Worm (Caenorhabditis elegans) whole organism, mixed stage, embryonic: ENCODE data around the gene F36H1.3.

Experiments
- M03D4.4 ChIP-seq: sonication (generic microtip); optimal IDR thresholded peaks from 2 replicates; lab custom pipeline; 2017; ENCODE audit warnings: mild to moderate bottlenecking, missing genetic modification characterization, missing compliant biosample characterization
- bed-3 ChIP-seq: fragments of 200-800 bp; sonication (Bioruptor generic); optimal IDR thresholded peaks from 3 replicates; lab custom pipeline; 2018; ENCODE audit warnings: mild to moderate bottlenecking, missing genetic modification characterization, moderate library complexity, missing compliant biosample characterization
- blmp-1 ChIP-seq: fragments of 150-350 bp; optimal IDR thresholded peaks from 2 replicates; lab custom pipeline; 2014; ENCODE audit warnings: missing biosample characterization, missing genetic modification characterization
- ceh-39 ChIP-seq: fragments of 150-350 bp; optimal IDR thresholded peaks from 2 replicates; lab custom pipeline; 2014; ENCODE audit warnings: missing biosample characterization, missing genetic modification characterization
- ceh-43 ChIP-seq: fragments of 200-800 bp; sonication (Bioruptor generic); optimal IDR thresholded peaks from 2 replicates; lab custom pipeline; 2018; ENCODE audit warnings: mild to moderate bottlenecking, missing genetic modification characterization, moderate library complexity, missing compliant biosample characterization
- ceh-83 ChIP-seq: fragments of 200-800 bp; sonication (Bioruptor generic); optimal IDR thresholded peaks from 2 replicates; lab custom pipeline; 2018; ENCODE audit warnings: mild to moderate bottlenecking, missing genetic modification characterization, missing compliant biosample characterization
- ces-1 ChIP-seq: fragments of 150-350 bp; optimal IDR thresholded peaks from 2 replicates; lab custom pipeline; 2014; ENCODE audit warnings: missing biosample characterization, missing genetic modification reagents, missing genetic modification characterization
- cnd-1 ChIP-seq: fragments of 200-800 bp; sonication (Bioruptor generic); optimal IDR thresholded peaks from 2 replicates; lab custom pipeline; 2018; ENCODE audit warnings: mild to moderate bottlenecking, missing genetic modification characterization, missing compliant biosample characterization
- drap-1 ChIP-seq: fragments of 200-800 bp; sonication (Bioruptor generic); optimal IDR thresholded peaks from 3 replicates; lab custom pipeline; 2018; ENCODE audit warnings: mild to moderate bottlenecking, missing genetic modification characterization, missing compliant biosample characterization
- elt-1 ChIP-seq: sonication (generic microtip); optimal IDR thresholded peaks from 2 replicates; lab custom pipeline; 2017; ENCODE audit warnings: missing genetic modification characterization, mild to moderate bottlenecking, missing compliant biosample characterization, antibody characterized with exemption, moderate library complexity, borderline replicate concordance; ENCODE audit not compliant: insufficient read depth
- elt-3 ChIP-seq: fragments of 150-350 bp; optimal IDR thresholded peaks from 2 replicates; lab custom pipeline; 2014; ENCODE audit warnings: missing biosample characterization, missing genetic modification characterization
- flh-1 ChIP-seq: fragments of 200-800 bp; sonication (Bioruptor generic); optimal IDR thresholded peaks from 2 replicates; lab custom pipeline; 2018; ENCODE audit warnings: mild to moderate bottlenecking, missing genetic modification characterization, moderate library complexity, missing compliant biosample characterization
- hlh-1 ChIP-seq: fragments of 150-350 bp; optimal IDR thresholded peaks from 2 replicates; lab custom pipeline; 2014; ENCODE audit warnings: missing biosample characterization, missing genetic modification reagents, missing genetic modification characterization
- lin-13 ChIP-seq: fragments of 150-350 bp; optimal IDR thresholded peaks from 2 replicates; lab custom pipeline; 2014; ENCODE audit warnings: missing biosample characterization, missing genetic modification characterization
- lin-32 ChIP-seq: fragments of 200-800 bp; sonication (Bioruptor generic); optimal IDR thresholded peaks from 2 replicates; lab custom pipeline; 2018; ENCODE audit warnings: mild to moderate bottlenecking, missing genetic modification characterization, missing compliant biosample characterization
- lsy-2 ChIP-seq: fragments of 150-350 bp; optimal IDR thresholded peaks from 2 replicates; lab custom pipeline; 2014; ENCODE audit warnings: missing biosample characterization, missing genetic modification characterization
- mab-5 ChIP-seq: fragments of 150-350 bp; optimal IDR thresholded peaks from 2 replicates; lab custom pipeline; 2014; ENCODE audit warnings: missing biosample characterization, missing genetic modification characterization
- mep-1 ChIP-seq: fragments of 150-350 bp; optimal IDR thresholded peaks from 2 replicates; lab custom pipeline; 2017; ENCODE audit warnings: missing biosample characterization, missing genetic modification reagents, missing genetic modification characterization, inconsistent platforms
- mls-2 ChIP-seq: sonication (generic microtip); optimal IDR thresholded peaks from 2 replicates; lab custom pipeline; 2016; ENCODE audit warnings: mild to moderate bottlenecking, missing genetic modification characterization, moderate library complexity, missing compliant biosample characterization
- nhr-12 ChIP-seq: fragments of 150-350 bp; optimal IDR thresholded peaks from 2 replicates; lab custom pipeline; 2014; ENCODE audit warnings: missing biosample characterization, missing genetic modification characterization
- nhr-2 ChIP-seq: fragments of 150-350 bp; optimal IDR thresholded peaks from 2 replicates; lab custom pipeline; 2014; ENCODE audit warnings: missing biosample characterization, missing genetic modification characterization
- nhr-237 ChIP-seq: fragments of 150-350 bp; optimal IDR thresholded peaks from 2 replicates; lab custom pipeline; 2014; ENCODE audit warnings: missing biosample characterization, missing genetic modification characterization
- nhr-28 ChIP-seq: fragments of 150-350 bp; optimal IDR thresholded peaks from 2 replicates; lab custom pipeline; 2014; ENCODE audit warnings: missing biosample characterization, missing genetic modification characterization
- nhr-76 ChIP-seq: sonication (generic microtip); optimal IDR thresholded peaks from 2 replicates; lab custom pipeline; 2017; ENCODE audit warnings: missing biosample characterization, missing genetic modification characterization
- pha-4 ChIP-seq: fragments of 150-350 bp; optimal IDR thresholded peaks from 2 replicates; lab custom pipeline; 2018; ENCODE audit warnings: missing biosample characterization, missing genetic modification reagents, missing genetic modification characterization
- sem-2 ChIP-seq: fragments of 200-800 bp; sonication (Bioruptor generic); optimal IDR thresholded peaks from 2 replicates; lab custom pipeline; 2018; ENCODE audit warnings: mild to moderate bottlenecking, missing genetic modification characterization, missing compliant biosample characterization
- snpc-4 ChIP-seq: fragments of 150-350 bp; optimal IDR thresholded peaks from 2 replicates; lab custom pipeline; 2014; ENCODE audit warnings: missing biosample characterization, missing genetic modification characterization
- sptf-1 ChIP-seq: sonication (generic microtip); optimal IDR thresholded peaks from 2 replicates; lab custom pipeline; 2017; ENCODE audit warnings: mild to moderate bottlenecking, missing genetic modification characterization, moderate library complexity, missing compliant biosample characterization
- tbx-8 ChIP-seq: fragments of 200-800 bp; sonication (Bioruptor generic); optimal IDR thresholded peaks from 2 replicates; lab custom pipeline; 2018; ENCODE audit warnings: mild to moderate bottlenecking, missing genetic modification characterization, moderate library complexity, missing compliant biosample characterization
- unc-120 ChIP-seq: sonication (generic microtip); optimal IDR thresholded peaks from 2 replicates; lab custom pipeline; 2017; ENCODE audit warnings: missing genetic modification characterization, missing compliant biosample characterization; ENCODE audit not compliant: poor library complexity, severe bottlenecking
- unc-39 ChIP-seq: fragments of 150-350 bp; optimal IDR thresholded peaks from 2 replicates; lab custom pipeline; 2014; ENCODE audit warnings: missing biosample characterization, missing genetic modification characterization
- unc-62 ChIP-seq: fragments of 150-350 bp; optimal IDR thresholded peaks from 2 replicates; lab custom pipeline; 2014; ENCODE audit warnings: missing biosample characterization, missing genetic modification reagents, missing genetic modification characterization
- zip-8 ChIP-seq: fragments of 150-350 bp; optimal IDR thresholded peaks from 2 replicates; lab custom pipeline; 2014; ENCODE audit warnings: missing biosample characterization, missing genetic modification characterization
- ztf-11 ChIP-seq: fragments of 150-350 bp; optimal IDR thresholded peaks from 2 replicates; lab custom pipeline; 2014; ENCODE audit warnings: missing biosample characterization, missing genetic modification characterization

Gene F36H1.3

DNA sequence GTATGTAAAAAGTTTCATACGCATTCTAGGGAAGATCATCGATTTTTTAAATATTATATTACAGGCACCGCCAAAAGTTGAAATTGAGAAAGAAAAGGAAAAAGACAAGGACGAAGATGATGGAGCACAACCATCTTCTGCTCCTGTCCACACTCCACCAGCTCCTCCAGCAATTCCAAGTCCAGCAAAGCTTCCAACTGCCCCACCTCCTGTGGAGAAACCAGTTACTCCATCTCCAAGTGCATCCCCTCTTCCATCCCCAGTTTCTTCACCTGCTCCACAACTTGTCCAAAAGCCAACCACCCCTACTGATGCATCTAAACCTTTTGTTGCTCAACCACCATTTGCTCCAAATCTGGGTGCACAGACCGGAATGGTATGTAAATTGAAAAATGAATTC, 2.0 kb downstream of the F36H1.3 start:
- no peak for TF ChIP-seq pha-4 (tag; lab: Kevin White, UChicago)
- no peak for TF ChIP-seq hlh-1 (tag; lab: Kevin White, UChicago)
- TF ChIP-seq, all 35 proteins: peak for 0

DNA sequence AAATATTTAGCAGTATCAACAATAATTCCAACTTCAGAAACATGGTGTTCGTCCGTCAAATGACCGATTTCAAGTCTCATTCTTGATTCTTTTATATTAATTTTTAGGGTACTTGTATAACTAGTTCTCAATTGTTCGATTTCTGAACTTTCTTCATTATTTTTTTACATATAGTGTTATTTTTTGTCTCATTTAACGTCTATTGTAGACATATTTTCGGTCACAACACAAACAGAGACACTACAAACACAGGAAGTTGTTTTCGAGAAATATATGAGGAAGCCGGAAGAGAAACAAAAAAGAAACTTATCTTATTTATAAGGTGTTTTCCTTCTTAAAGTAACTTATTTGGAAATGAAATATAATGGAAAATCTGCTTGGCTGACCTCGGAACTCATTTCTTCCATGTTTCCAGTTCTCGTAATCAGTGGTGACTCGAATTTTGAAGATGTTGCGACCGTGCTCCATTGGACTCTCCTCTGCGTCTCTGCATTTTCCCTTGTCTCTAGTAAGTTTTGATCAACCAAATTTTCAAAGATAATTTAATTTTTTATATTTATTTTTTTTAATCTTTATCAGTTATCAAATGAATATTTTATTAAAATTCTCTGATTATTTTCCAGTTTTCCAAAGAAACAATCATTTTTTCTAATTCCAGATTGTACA, 3.9 kb downstream of the F36H1.3 start, which contains the start of the genes F36H1.12 and lin-3:
TSS of gene F36H1.12 (minus strand) at position 51 of the 666 bp plus-strand sequence.
TSS of gene lin-3 (plus strand) at position 657 of the 666 bp plus-strand sequence.
- TF ChIP-seq nhr-12 (tag; lab: Kevin White, UChicago) = no peak
- no peak for TF ChIP-seq ceh-39 (tag; lab: Kevin White, UChicago)
- TF ChIP-seq elt-3 (tag; lab: Kevin White, UChicago) = no peak
- TF ChIP-seq lsy-2 (tag; lab: Kevin White, UChicago) = no peak
- TF ChIP-seq unc-39 = no peak
- TF ChIP-seq unc-120 = no peak
- TF ChIP-seq ztf-11 = no peak
- no peak for TF ChIP-seq cnd-1 (tag; lab: Kevin White, UChicago)
- TF ChIP-seq lin-32 (GFP tag; lab: Kevin White, UChicago) = no peak
- no peak for TF ChIP-seq flh-1
- no peak for TF ChIP-seq elt-1 (tag; lab: Kevin White, UChicago)
- TF ChIP-seq snpc-4 (tag; lab: Kevin White, UChicago) = no peak
- TF ChIP-seq, all 35 proteins: peak for 0

DNA sequence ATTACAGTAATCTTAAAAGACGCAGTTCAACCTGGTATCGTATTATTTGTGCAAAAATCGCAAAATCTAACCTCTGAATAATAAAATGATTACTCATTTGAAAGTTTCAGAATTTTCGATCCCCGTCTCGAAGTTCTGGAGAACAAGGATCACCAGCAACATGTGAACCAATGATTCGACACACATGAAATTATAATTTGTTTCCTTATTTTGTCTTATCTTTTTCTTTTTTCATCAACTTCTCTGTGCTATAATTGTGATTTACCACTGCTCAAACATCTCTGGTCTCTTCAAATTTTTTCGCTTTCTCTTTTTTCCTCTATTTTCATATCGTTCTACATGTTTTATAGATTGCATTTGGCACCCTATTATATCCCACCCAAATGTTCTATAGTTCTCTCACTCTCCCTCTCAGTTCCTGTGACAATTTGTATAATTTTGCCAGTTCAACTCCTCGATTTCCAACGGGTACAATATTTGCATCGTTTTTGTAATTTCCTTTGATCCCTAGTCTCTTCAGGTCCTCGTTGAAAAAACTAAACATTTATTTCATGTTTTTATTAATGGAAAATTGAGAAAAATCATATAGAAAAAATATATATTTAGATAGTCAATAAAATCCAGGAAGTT, 13.2 kb downstream of the F36H1.3 start:
- TF ChIP-seq sem-2 (GFP tag; lab: Kevin White, UChicago) (no peak), flh-1 (no peak), pha-4 (tag; lab: Kevin White, UChicago) (no peak), blmp-1 (tag; lab: Kevin White, UChicago) (no peak), mab-5 (tag; lab: Kevin White, UChicago) (no peak)
- TF ChIP-seq, all 35 proteins: peak for 0

DNA sequence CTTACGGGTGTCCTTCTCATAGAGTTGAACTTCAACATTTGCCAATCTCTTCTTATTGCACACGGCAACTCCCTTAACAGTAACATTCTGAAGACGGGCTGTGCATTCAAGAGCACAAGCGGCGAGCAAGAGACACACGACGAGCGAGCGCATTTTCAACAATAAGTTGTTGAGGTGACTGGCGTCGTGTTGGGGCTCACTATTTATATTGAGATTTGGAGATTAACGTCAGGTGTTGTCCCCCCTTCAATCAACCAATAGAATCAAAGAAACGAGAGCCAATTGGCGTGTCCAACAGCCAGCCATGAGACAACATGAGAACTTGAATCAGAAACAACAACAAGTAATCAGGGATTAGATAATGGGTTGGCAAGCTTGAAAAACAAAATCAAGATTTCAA, 14.0 kb downstream of the F36H1.3 start, which contains the start of gene ttr-16:
TSS of gene ttr-16 (minus strand) at position 176 of the 400 bp plus-strand sequence.
- TF ChIP-seq bed-3 (GFP tag; lab: Kevin White, UChicago) (no peak), unc-62 (peak; percentile 80), unc-120 (peak; percentile 59), lin-13 (tag; lab: Kevin White, UChicago) (no peak), hlh-1 (tag; lab: Kevin White, UChicago) (peak; percentile 97), zip-8 (tag; lab: Kevin White, UChicago) (no peak)

DNA sequence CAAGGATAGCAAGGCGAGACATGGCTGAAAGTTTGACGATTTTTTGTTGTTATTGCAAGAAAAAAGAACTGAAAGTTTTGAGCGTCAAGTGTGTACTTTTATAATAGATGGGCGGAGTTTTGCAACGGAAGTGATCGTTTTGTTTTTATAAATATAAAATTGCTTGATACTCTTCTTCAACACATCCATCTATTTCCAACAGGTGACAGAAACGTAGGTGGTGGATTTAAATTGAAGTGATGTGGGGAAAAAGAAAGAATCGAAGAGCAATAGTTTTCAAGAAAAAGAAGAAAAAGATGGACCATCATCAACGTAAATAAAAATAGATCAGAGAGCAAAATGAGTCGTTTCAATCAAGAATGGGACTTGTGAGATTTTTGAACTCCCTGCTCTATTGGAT, 17.1 kb downstream of the F36H1.3 start, which contains the start of gene ttr-17:
TSS of gene ttr-17 (minus strand) at position 24 of the 400 bp plus-strand sequence.
- peak; percentile 52 for TF ChIP-seq unc-62
- no peak for TF ChIP-seq sem-2 (GFP tag; lab: Kevin White, UChicago)
- no peak for TF ChIP-seq mls-2 (tag; lab: Kevin White, UChicago)
- TF ChIP-seq, all 35 proteins: peak for 1

DNA sequence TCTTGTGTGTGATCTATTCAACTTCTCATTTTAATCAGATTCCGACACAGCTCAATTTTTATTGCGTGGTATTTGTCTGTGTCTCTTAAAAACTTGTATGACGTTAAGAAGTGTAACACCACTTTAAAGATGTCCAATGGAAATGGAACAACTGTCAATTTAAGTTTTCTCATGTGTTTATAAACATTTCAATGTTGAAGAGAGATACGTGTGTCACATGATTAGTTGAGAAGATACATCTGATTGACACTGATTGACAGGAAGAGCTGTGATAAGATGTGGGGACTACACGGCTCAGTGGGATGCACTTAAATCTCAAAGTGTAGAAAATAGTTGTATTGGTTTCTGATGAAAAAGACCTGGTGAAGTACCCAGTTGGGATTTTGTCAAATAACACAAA, 18.4 kb downstream of the F36H1.3 start:
- TF ChIP-seq unc-39 (no peak), ceh-83 (no peak), mls-2 (tag; lab: Kevin White, UChicago) (no peak), lsy-2 (tag; lab: Kevin White, UChicago) (no peak), nhr-2 (tag; lab: Kevin White, UChicago) (no peak), bed-3 (GFP tag; lab: Kevin White, UChicago) (no peak), ceh-43 (GFP tag; lab: Kevin White, UChicago) (no peak), cnd-1 (tag; lab: Kevin White, UChicago) (no peak), ceh-39 (tag; lab: Kevin White, UChicago) (no peak), nhr-12 (tag; lab: Kevin White, UChicago) (no peak), ces-1 (GFP tag; lab: Kevin White, UChicago) (no peak), lin-32 (GFP tag; lab: Kevin White, UChicago) (no peak), elt-3 (tag; lab: Kevin White, UChicago) (no peak), ztf-11 (no peak), mep-1 (tag; lab: Kevin White, UChicago) (no peak), snpc-4 (tag; lab: Kevin White, UChicago) (no peak), blmp-1 (tag; lab: Kevin White, UChicago) (no peak), nhr-237 (tag; lab: Kevin White, UChicago) (no peak), pha-4 (tag; lab: Kevin White, UChicago) (no peak), nhr-28 (tag; lab: Kevin White, UChicago) (no peak), unc-120 (peak; percentile 57), mab-5 (tag; lab: Kevin White, UChicago) (peak; percentile 62), nhr-76 (no peak), unc-62 (peak; percentile 100), sptf-1 (tag; lab: Kevin White, UChicago) (no peak), zip-8 (tag; lab: Kevin White, UChicago) (no peak), tbx-8 (GFP tag; lab: Kevin White, UChicago) (no peak), M03D4.4 (no peak), flh-1 (no peak), hlh-1 (tag; lab: Kevin White, UChicago) (peak; percentile 68), sem-2 (GFP tag; lab: Kevin White, UChicago) (no peak), drap-1 (GFP tag; lab: Kevin White, UChicago) (no peak), elt-1 (tag; lab: Kevin White, UChicago) (no peak)
